Fruit fly (Drosophila melanogaster): ENCODE data around the gene CG8236.
A peak's percentile ranks its signal among the peaks of the same experiment; 100 is the strongest.

DNA sequence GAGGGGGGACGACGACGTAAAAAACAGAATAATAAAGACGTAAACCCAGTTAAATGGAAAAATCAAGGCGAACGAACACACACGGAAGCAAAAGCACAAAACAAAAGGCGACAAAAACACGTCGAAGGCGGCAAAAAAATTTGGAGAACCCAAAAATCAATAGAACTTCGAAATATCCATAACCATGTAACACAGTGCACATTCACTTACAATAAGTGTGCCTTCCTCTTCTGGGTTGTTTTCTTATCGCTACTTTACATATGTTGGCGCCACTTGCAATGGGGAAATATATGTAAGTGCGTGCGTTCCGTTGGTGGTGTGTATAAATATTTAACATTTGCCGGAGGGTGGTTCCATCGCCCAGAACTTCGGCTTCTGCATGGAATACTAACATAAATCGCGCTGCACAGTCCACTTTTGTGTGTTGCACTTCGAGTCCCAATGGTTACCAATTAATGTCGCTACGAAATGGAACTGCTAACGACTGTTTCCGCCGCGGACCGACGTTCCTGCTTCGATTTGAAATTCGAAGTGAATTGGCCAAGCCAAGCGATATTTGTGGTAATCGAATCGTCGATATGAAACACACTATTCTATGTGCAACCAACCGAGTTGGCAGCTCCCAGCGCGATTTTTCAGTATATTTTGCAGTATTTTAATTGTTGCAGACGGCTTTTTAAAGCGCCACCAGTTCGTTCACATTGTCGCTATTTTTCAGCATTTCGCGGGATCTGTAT is 21.9 kb upstream of the CG8236 start, which contains the start of the genes CG9801 and Nasp:
- TF ChIP-seq CG15710 (tag; optimal IDR thresholded peaks at IDR 0.05) (no peak), Ets98B (GFP tag; IDR thresholded peaks at IDR 0.05) (peak; percentile 17; the same call in 1 of the 2 replicates), gl (tag; optimal IDR thresholded peaks at IDR 0.05) (no peak), rn (GFP tag; IDR thresholded peaks at IDR 0.05) (no peak), CG8301 (tag; optimal IDR thresholded peaks at IDR 0.05) (no peak), D1 (tag; optimal IDR thresholded peaks at IDR 0.05) (no peak), CG14655 (GFP tag; optimal IDR thresholded peaks at IDR 0.05) (no peak), EcR (GFP tag; optimal IDR thresholded peaks at IDR 0.05) (no peak), CG17806 (tag; optimal IDR thresholded peaks at IDR 0.05) (no peak), CG8159 (tag; optimal IDR thresholded peaks at IDR 0.05) (no peak), CG4496 (GFP tag; IDR thresholded peaks at IDR 0.05) (no peak)
